Worm (Caenorhabditis elegans): Measurements from ENCODE around the gene lgc-33.

lgc-33 gene

ce11 chrIV:845198-845597 lies at the start of gene lgc-33:
Gene lgc-33 (plus strand): TSS chrIV:845498.
- TF ChIP-seq nhr-12 (tag; optimal IDR thresholded peaks at IDR 0.05) (no peak), xbp-1 (tag; optimal IDR thresholded peaks at IDR 0.05) (no peak), dsc-1 (tag; optimal IDR thresholded peaks at IDR 0.05) (no peak), ztf-4 (tag; optimal IDR thresholded peaks at IDR 0.05) (no peak), nhr-20 (tag; optimal IDR thresholded peaks at IDR 0.05) (no peak), irx-1 (tag; optimal IDR thresholded peaks at IDR 0.05) (no peak), blmp-1 (tag; optimal IDR thresholded peaks at IDR 0.05) (no peak), zip-4 (GFP tag; optimal IDR thresholded peaks at IDR 0.05) (no peak), aha-1 (tag; optimal IDR thresholded peaks at IDR 0.05) (no peak), nhr-71 (tag; optimal IDR thresholded peaks at IDR 0.05) (no peak), jun-1 (tag; optimal IDR thresholded peaks at IDR 0.05) (no peak), aly-2 (tag; optimal IDR thresholded peaks at IDR 0.05) (no peak), ama-1 (optimal IDR thresholded peaks at IDR 0.05) (no peak), swsn-7 (tag; optimal IDR thresholded peaks at IDR 0.05) (no peak)

- TF ChIP-seq egl-27 (tag; optimal IDR thresholded peaks at IDR 0.05), result no peak
- TF ChIP-seq ceh-8 (GFP tag; optimal IDR thresholded peaks at IDR 0.05), result peak; percentile 55
- TF ChIP-seq tbx-2 (tag; optimal IDR thresholded peaks at IDR 0.05), result peak; percentile 91
- TF ChIP-seq elt-3 (tag; optimal IDR thresholded peaks at IDR 0.05), result peak in 1 of 6 experiments; percentile 34
- TF ChIP-seq C34B4.2 (tag; optimal IDR thresholded peaks at IDR 0.05), result no peak
- peak; percentile 19 for TF ChIP-seq F16B12.6 (tag; optimal IDR thresholded peaks at IDR 0.05)
- no peak for TF ChIP-seq nhr-84 (tag; optimal IDR thresholded peaks at IDR 0.05)
- no peak for TF ChIP-seq mdl-1 (tag; optimal IDR thresholded peaks at IDR 0.05)
- peak; percentile 50 for TF ChIP-seq nhr-237 (tag; optimal IDR thresholded peaks at IDR 0.05)
- peak; percentile 44 for TF ChIP-seq aly-2 (tag; optimal IDR thresholded peaks at IDR 0.05)
- TF ChIP-seq sox-4 (tag; optimal IDR thresholded peaks at IDR 0.05), result peak; percentile 82
- TF ChIP-seq nhr-76 (tag; optimal IDR thresholded peaks at IDR 0.05), result no peak
- peak; percentile 92 for TF ChIP-seq snu-23 (GFP tag; optimal IDR thresholded peaks at IDR 0.05)
- peak; percentile 95 for TF ChIP-seq nhr-71 (tag; optimal IDR thresholded peaks at IDR 0.05)
- peak; percentile 84 for TF ChIP-seq irx-1 (tag; optimal IDR thresholded peaks at IDR 0.05)
- peak; percentile 96 for TF ChIP-seq nhr-90 (tag; optimal IDR thresholded peaks at IDR 0.05; ENCODE audit: poor library complexity)
- TF ChIP-seq ceh-88 (GFP tag; IDR thresholded peaks at IDR 0.05), result peak; percentile 93
- TF ChIP-seq mef-2 (tag; optimal IDR thresholded peaks at IDR 0.05), result no peak
- no peak for TF ChIP-seq sptf-1 (tag; optimal IDR thresholded peaks at IDR 0.05)
- peak; percentile 52 for TF ChIP-seq zag-1 (tag; optimal IDR thresholded peaks at IDR 0.05)
- peak; percentile 94 for TF ChIP-seq nhr-47 (tag; optimal IDR thresholded peaks at IDR 0.05)
- TF ChIP-seq lin-39 (tag; optimal IDR thresholded peaks at IDR 0.05), result peak; percentile 41
- TF ChIP-seq xbp-1 (tag; optimal IDR thresholded peaks at IDR 0.05), result peak; percentile 88
- TF ChIP-seq unc-130 (tag; optimal IDR thresholded peaks at IDR 0.05), result no peak
- TF ChIP-seq isw-1 (GFP tag; IDR thresholded peaks at IDR 0.05), result peak; percentile 90
- no peak for TF ChIP-seq alr-1 (tag; optimal IDR thresholded peaks at IDR 0.05; ENCODE audit: borderline replicate concordance)
- TF ChIP-seq lin-15B (tag; optimal IDR thresholded peaks at IDR 0.05), result peak; percentile 76
- TF ChIP-seq jun-1 (tag; optimal IDR thresholded peaks at IDR 0.05), result no peak
- no peak for TF ChIP-seq blmp-1 (tag; optimal IDR thresholded peaks at IDR 0.05)
- TF ChIP-seq mep-1 (tag; optimal IDR thresholded peaks at IDR 0.05), result peak; percentile 83
- TF ChIP-seq sup-37 (GFP tag; optimal IDR thresholded peaks at IDR 0.05), result no peak
- peak; percentile 72 for TF ChIP-seq efl-3 (GFP tag; optimal IDR thresholded peaks at IDR 0.05)
- TF ChIP-seq lin-14 (GFP tag; optimal IDR thresholded peaks at IDR 0.05), result peak; percentile 93
- TF ChIP-seq fkh-10 (GFP tag; optimal IDR thresholded peaks at IDR 0.05), result no peak
- TF ChIP-seq pqm-1 (tag; optimal IDR thresholded peaks at IDR 0.05), result no peak
- TF ChIP-seq unc-98 (GFP tag; IDR thresholded peaks at IDR 0.05), result peak; percentile 93
- peak; percentile 65 to 78 for TF ChIP-seq efl-1 (optimal IDR thresholded peaks at IDR 0.05)
- peak; percentile 74 to 93 for TF ChIP-seq efl-1 (GFP tag; optimal IDR thresholded peaks at IDR 0.05 in 1 of 2)
- TF ChIP-seq dsc-1 (tag; optimal IDR thresholded peaks at IDR 0.05), result peak; percentile 88
- peak; percentile 87 for TF ChIP-seq C04F5.9 (tag; optimal IDR thresholded peaks at IDR 0.05)
- peak in 1 of 2 experiments; percentile 84 for TF ChIP-seq ztf-11 (tag; optimal IDR thresholded peaks at IDR 0.05)
- TF ChIP-seq ets-5 (GFP tag; IDR thresholded peaks at IDR 0.05), result no peak
- peak; percentile 45 for TF ChIP-seq snpc-4 (tag; optimal IDR thresholded peaks at IDR 0.05)
- TF ChIP-seq grh-1 (GFP tag; IDR thresholded peaks at IDR 0.05), result peak; percentile 42; the same call in 1 of the 2 replicates
Observed at ce11 chrIV:796521-797073, 48.7 kb upstream of the lgc-33 start, which contains the start of the genes F56B3.11 and ech-5. Gene F56B3.11 (minus strand): TSS chrIV:796571. Gene ech-5 (plus strand): TSS chrIV:797023.

Measured in whole organism, L1 larva.